Fruit fly (Drosophila melanogaster) whole organism, prepupa: ENCODE measurements around the gene CG5001.
A peak's percentile ranks its signal among the peaks of the same experiment; 100 is the strongest.

Experiments
- Blimp-1 ChIP-seq: fragments of 200-800 bp; sonication (Bioruptor generic); optimal IDR thresholded peaks from 3 replicates; lab custom pipeline; 2017; ENCODE audit warnings: missing biosample characterization, missing genetic modification characterization, mild to moderate bottlenecking, moderate library complexity, missing genetic modification reagents
- CG10631 ChIP-seq: fragments of 200-800 bp; sonication (Bioruptor generic); optimal IDR thresholded peaks from 2 replicates; lab custom pipeline; 2016; ENCODE audit warnings: missing biosample characterization, missing genetic modification characterization
- CG11294 ChIP-seq: fragments of 200-800 bp; sonication (Bioruptor generic); IDR thresholded peaks from 2 replicates; pipeline ENCODE4 v1.3.6; 2022; ENCODE audit warnings: missing biosample characterization, missing genetic modification characterization
- CG11762 ChIP-seq: fragments of 200-800 bp; sonication (Bioruptor generic); optimal IDR thresholded peaks from 3 replicates; lab custom pipeline; 2016; ENCODE audit warnings: missing biosample characterization, missing genetic modification characterization; ENCODE audit not compliant: insufficient read depth
- CG15336 ChIP-seq: fragments of 200-800 bp; sonication (Bioruptor generic); IDR thresholded peaks from 2 replicates; pipeline ENCODE4 v1.3.6; 2022; ENCODE audit warnings: missing biosample characterization, missing genetic modification characterization
- CG32006 ChIP-seq: fragments of 200-800 bp; sonication (Bioruptor generic); optimal IDR thresholded peaks from 3 replicates; lab custom pipeline; 2017; ENCODE audit warnings: missing biosample characterization, mild to moderate bottlenecking, missing genetic modification characterization
- CG34406 ChIP-seq: fragments of 200-800 bp; sonication (Bioruptor generic); optimal IDR thresholded peaks from 3 replicates; lab custom pipeline; 2016; ENCODE audit warnings: missing biosample characterization, missing genetic modification characterization
- CG3919 ChIP-seq: fragments of 200-800 bp; sonication (Bioruptor generic); optimal IDR thresholded peaks from 3 replicates; lab custom pipeline; 2016; ENCODE audit warnings: missing biosample characterization, missing genetic modification characterization
- CG4318 ChIP-seq: fragments of 200-800 bp; sonication (Bioruptor generic); optimal IDR thresholded peaks from 3 replicates; lab custom pipeline; 2017; ENCODE audit warnings: missing biosample characterization, mild to moderate bottlenecking, missing genetic modification characterization
- CG6163 ChIP-seq: fragments of 200-800 bp; sonication (Bioruptor generic); IDR thresholded peaks from 3 replicates; pipeline ENCODE4 v1.3.6; 2022; ENCODE audit warnings: missing biosample characterization, missing genetic modification characterization
- CG6792 ChIP-seq: fragments of 200-800 bp; sonication (Bioruptor generic); optimal IDR thresholded peaks from 3 replicates; lab custom pipeline; 2016; ENCODE audit warnings: missing biosample characterization, missing genetic modification characterization
- CG6854 ChIP-seq: fragments of 200-800 bp; sonication (Bioruptor generic); optimal IDR thresholded peaks from 2 replicates; lab custom pipeline; 2017; ENCODE audit warnings: missing biosample characterization, mild to moderate bottlenecking, missing genetic modification characterization
- CG8119 ChIP-seq: fragments of 200-800 bp; sonication (Bioruptor generic); IDR thresholded peaks from 3 replicates; pipeline ENCODE4 v1.3.6; 2022; ENCODE audit warnings: missing biosample characterization, missing genetic modification characterization
- Eip78C ChIP-seq: fragments of 200-800 bp; sonication (Bioruptor generic); peaks from one replicate; lab custom pipeline; 2016; ENCODE audit warnings: missing biosample characterization, missing genetic modification characterization
- Hr38 ChIP-seq: sonication (Bioruptor generic); optimal IDR thresholded peaks from 2 replicates; lab custom pipeline; 2016; ENCODE audit warnings: missing biosample characterization, missing genetic modification characterization
- Hr39 ChIP-seq: fragments of 200-800 bp; sonication (Bioruptor generic); optimal IDR thresholded peaks from 2 replicates; lab custom pipeline; 2016; ENCODE audit warnings: missing biosample characterization, missing genetic modification characterization
- Hr4 ChIP-seq: fragments of 200-800 bp; sonication (Bioruptor generic); optimal IDR thresholded peaks from 3 replicates; lab custom pipeline; 2016; ENCODE audit warnings: missing biosample characterization, missing genetic modification characterization
- Lpt ChIP-seq: fragments of 200-800 bp; sonication (Bioruptor generic); optimal IDR thresholded peaks from 3 replicates; lab custom pipeline; 2016; ENCODE audit warnings: missing biosample characterization, missing genetic modification characterization
- Met ChIP-seq: fragments of 200-800 bp; sonication (Bioruptor generic); optimal IDR thresholded peaks from 3 replicates; lab custom pipeline; 2016; ENCODE audit warnings: missing biosample characterization, missing genetic modification characterization
- OdsH ChIP-seq: fragments of 200-800 bp; sonication (Bioruptor generic); optimal IDR thresholded peaks from 3 replicates; lab custom pipeline; 2016; ENCODE audit warnings: missing biosample characterization, missing genetic modification characterization
- Smox ChIP-seq: fragments of 200-800 bp; sonication (Bioruptor generic); optimal IDR thresholded peaks from 3 replicates; lab custom pipeline; 2016; ENCODE audit warnings: missing biosample characterization, missing genetic modification characterization
- Sox15 ChIP-seq: fragments of 200-800 bp; sonication (Bioruptor generic); optimal IDR thresholded peaks from 3 replicates; lab custom pipeline; 2016; ENCODE audit warnings: missing biosample characterization, missing genetic modification characterization
- achi ChIP-seq: fragments of 200-800 bp; sonication (Bioruptor generic); optimal IDR thresholded peaks from 3 replicates; lab custom pipeline; 2016; ENCODE audit warnings: missing biosample characterization, missing genetic modification characterization
- acj6 ChIP-seq: fragments of 200-800 bp; sonication (Bioruptor generic); optimal IDR thresholded peaks from 3 replicates; lab custom pipeline; 2016; ENCODE audit warnings: missing biosample characterization, missing genetic modification characterization
- cyc ChIP-seq: fragments of 200-800 bp; sonication (Bioruptor generic); optimal IDR thresholded peaks from 3 replicates; lab custom pipeline; 2016; ENCODE audit warnings: missing biosample characterization, missing genetic modification characterization
- dac ChIP-seq: fragments of 200-800 bp; sonication (Bioruptor generic); optimal IDR thresholded peaks from 2 replicates; lab custom pipeline; 2017; ENCODE audit warnings: missing biosample characterization, mild to moderate bottlenecking, missing genetic modification characterization
- eg ChIP-seq: fragments of 200-800 bp; sonication (Bioruptor generic); IDR thresholded peaks from 3 replicates; pipeline ENCODE4 v1.3.6; 2022; ENCODE audit warnings: missing biosample characterization, missing genetic modification characterization
- esn ChIP-seq: fragments of 200-800 bp; sonication (Bioruptor generic); optimal IDR thresholded peaks from 2 replicates; lab custom pipeline; 2016; ENCODE audit warnings: missing biosample characterization, mild to moderate bottlenecking, missing genetic modification characterization, moderate library complexity
- fd85E ChIP-seq: fragments of 200-800 bp; sonication (Bioruptor generic); optimal IDR thresholded peaks from 3 replicates; lab custom pipeline; 2016; ENCODE audit warnings: missing biosample characterization, missing genetic modification characterization
- lz ChIP-seq: fragments of 200-800 bp; sonication (Bioruptor generic); optimal IDR thresholded peaks from 3 replicates; lab custom pipeline; 2016; ENCODE audit warnings: missing biosample characterization, missing genetic modification characterization
- net ChIP-seq: fragments of 200-800 bp; sonication (Bioruptor generic); optimal IDR thresholded peaks from 3 replicates; lab custom pipeline; 2016; ENCODE audit warnings: missing biosample characterization, missing genetic modification characterization
- pdm3 ChIP-seq: fragments of 200-800 bp; sonication (Bioruptor generic); optimal IDR thresholded peaks from 3 replicates; lab custom pipeline; 2016; ENCODE audit warnings: missing biosample characterization, missing genetic modification characterization
- salr ChIP-seq, 2 experiments: fragments of 200-800 bp; sonication (Bioruptor generic); optimal IDR thresholded peaks; 3 replicates each; lab custom pipeline; 2016 to 2018; ENCODE audit warnings: missing biosample characterization in 2 of 2, missing genetic modification characterization in 2 of 2, mild to moderate bottlenecking in 1 of 2
- ss ChIP-seq, 2 experiments: fragments of 200-800 bp; sonication (Bioruptor generic); optimal IDR thresholded peaks; 2 replicates in 1 of 2; 3 replicates in 1 of 2; lab custom pipeline; 2017 to 2018; ENCODE audit warnings: mild to moderate bottlenecking in 2 of 2, missing biosample characterization in 2 of 2, missing genetic modification characterization in 2 of 2, moderate library complexity in 1 of 2
- svp ChIP-seq: fragments of 200-800 bp; sonication (Bioruptor generic); peaks from one replicate; lab custom pipeline; 2016; ENCODE audit warnings: missing biosample characterization, missing genetic modification characterization
- topi ChIP-seq: fragments of 200-800 bp; sonication (Bioruptor generic); optimal IDR thresholded peaks from 3 replicates; lab custom pipeline; 2016; ENCODE audit warnings: missing biosample characterization, missing genetic modification characterization
- vri ChIP-seq: fragments of 200-800 bp; sonication (Bioruptor generic); optimal IDR thresholded peaks from 3 replicates; lab custom pipeline; 2016; ENCODE audit warnings: missing biosample characterization, mild to moderate bottlenecking, missing genetic modification characterization

The CG5001 gene

dm6 chr2L:1207432-1207831, 21.9 kb downstream of the CG5001 start:
- TF ChIP-seq CG15336 (GFP tag; lab: Robert Waterston, UW) (no peak), net (GFP tag; lab: Kevin White, UChicago) (no peak), Hr38 (GFP tag; lab: Kevin White, UChicago) (no peak), lz (GFP tag; lab: Kevin White, UChicago) (no peak), Hr39 (GFP tag; lab: Kevin White, UChicago) (peak; percentile 3), CG6854 (GFP tag; lab: Kevin White, UChicago) (no peak), Sox15 (GFP tag; lab: Kevin White, UChicago) (no peak), dac (GFP tag; lab: Kevin White, UChicago) (no peak), OdsH (GFP tag; lab: Kevin White, UChicago) (peak; percentile 45), CG11294 (GFP tag; lab: Robert Waterston, UW) (no peak), CG11762 (GFP tag; lab: Kevin White, UChicago) (no peak), Blimp-1 (GFP tag; lab: Kevin White, UChicago) (no peak), acj6 (no peak), esn (GFP tag; lab: Kevin White, UChicago) (peak; percentile 34), Met (peak; percentile 24), svp (GFP tag; lab: Kevin White, UChicago) (peak; percentile 59), Eip78C (GFP tag; lab: Kevin White, UChicago) (peak; percentile 48), CG34406 (GFP tag; lab: Kevin White, UChicago) (no peak), CG3919 (GFP tag; lab: Kevin White, UChicago) (no peak), ss (GFP tag; optimal IDR thresholded peaks at IDR 0.05; lab: Kevin White, UChicago) (no peak), Lpt (GFP tag; lab: Kevin White, UChicago) (no peak), eg (0 out of 3 replicates have a peak, but pooled peaks have one; percentile 6), vri (no peak), CG32006 (GFP tag; lab: Kevin White, UChicago) (peak; percentile 17), CG8119 (GFP tag; lab: Robert Waterston, UW) (no peak), Hr4 (GFP tag; lab: Kevin White, UChicago) (peak; percentile 19)

- TF ChIP-seq cyc (GFP tag; lab: Kevin White, UChicago) (no peak), lz (GFP tag; lab: Kevin White, UChicago) (no peak), CG4318 (GFP tag; lab: Kevin White, UChicago) (no peak), OdsH (GFP tag; lab: Kevin White, UChicago) (no peak), vri (no peak), dac (GFP tag; lab: Kevin White, UChicago) (no peak), pdm3 (no peak), salr (GFP tag; optimal IDR thresholded peaks at IDR 0.05; lab: Kevin White, UChicago) (no peak), achi (GFP tag; lab: Kevin White, UChicago) (no peak), Met (no peak), fd85E (GFP tag; lab: Kevin White, UChicago) (no peak)
Measured at dm6 chr2L:1211528-1211927, 26.0 kb downstream of the CG5001 start.

- TF ChIP-seq Eip78C (GFP tag; lab: Kevin White, UChicago) (peak; percentile 47), topi (no peak), Hr38 (GFP tag; lab: Kevin White, UChicago) (no peak), OdsH (GFP tag; lab: Kevin White, UChicago) (peak; percentile 6)
- TF ChIP-seq, all 60 proteins: peak for 2
Measured at dm6 chr2L:1213587-1213986, 28.0 kb downstream of the CG5001 start.

dm6 chr2L:1214465-1214864, 28.9 kb downstream of the CG5001 start:
- TF ChIP-seq pdm3, result peak; percentile 11
- peak; percentile 18 for TF ChIP-seq OdsH (GFP tag; lab: Kevin White, UChicago)
- TF ChIP-seq eg, result 0 out of 3 replicates have a peak, but pooled peaks have one; percentile 18
- no peak for TF ChIP-seq acj6
- no peak for TF ChIP-seq CG8119 (GFP tag; lab: Robert Waterston, UW)
- TF ChIP-seq achi (GFP tag; lab: Kevin White, UChicago), result peak; percentile 4
- TF ChIP-seq svp (GFP tag; lab: Kevin White, UChicago), result peak; percentile 36
- no peak for TF ChIP-seq CG4318 (GFP tag; lab: Kevin White, UChicago)
- peak; percentile 16 for TF ChIP-seq CG10631
- TF ChIP-seq esn (GFP tag; lab: Kevin White, UChicago), result peak; percentile 1
- TF ChIP-seq CG6792 (GFP tag; lab: Kevin White, UChicago), result peak; percentile 6
- peak; percentile 51 for TF ChIP-seq Eip78C (GFP tag; lab: Kevin White, UChicago)
- peak; percentile 4 for TF ChIP-seq Smox
- no peak for TF ChIP-seq Met
- peak; percentile 11 for TF ChIP-seq CG3919 (GFP tag; lab: Kevin White, UChicago)
- TF ChIP-seq CG6163 (GFP tag; lab: Robert Waterston, UW), result peak; percentile 47; the same call in 1 of the 3 replicates
- TF ChIP-seq, all 60 proteins: peak for 12
